Fruit fly (Drosophila melanogaster) whole organism, embryonic: ENCODE results near the gene Gr39a.

Experiments used
- Bgb ChIP-seq: fragments of 200-800 bp; sonication (Bioruptor generic); IDR thresholded peaks from 2 replicates; pipeline ENCODE4 v1.3.6; 2022; ENCODE audit warnings: missing biosample characterization, missing genetic modification characterization; ENCODE audit not compliant: partially characterized antibody
- CG11398 ChIP-seq: fragments of 200-800 bp; sonication (Bioruptor generic); optimal IDR thresholded peaks from 2 replicates; lab custom pipeline; 2016; ENCODE audit warnings: missing biosample characterization, missing genetic modification characterization
- CG11504 ChIP-seq: fragments of 200-800 bp; sonication (Bioruptor generic); optimal IDR thresholded peaks from 3 replicates; lab custom pipeline; 2019; ENCODE audit warnings: missing biosample characterization, mild to moderate bottlenecking, missing genetic modification characterization, moderate library complexity
- CG2199 ChIP-seq: fragments of 200-800 bp; sonication (Bioruptor generic); IDR thresholded peaks from 3 replicates; pipeline ENCODE4 v1.3.6; 2022; ENCODE audit warnings: missing biosample characterization, missing genetic modification characterization
- CG43689 ChIP-seq: fragments of 200-800 bp; sonication (Bioruptor generic); IDR thresholded peaks from 2 replicates; pipeline ENCODE4 v1.3.6; 2022; ENCODE audit warnings: missing biosample characterization, missing genetic modification characterization
- CG8290 ChIP-seq, 3 experiments: fragments of 200-800 bp; sonication (Bioruptor generic); optimal IDR thresholded peaks; 2 replicates each; lab custom pipeline; 2016 to 2019; ENCODE audit warnings: missing biosample characterization in 3 of 3, missing genetic modification characterization in 3 of 3, mild to moderate bottlenecking in 2 of 3, moderate library complexity in 1 of 3
- CG9437 ChIP-seq: fragments of 200-800 bp; sonication (Bioruptor generic); optimal IDR thresholded peaks from 2 replicates; lab custom pipeline; 2018; ENCODE audit warnings: missing biosample characterization, mild to moderate bottlenecking, missing genetic modification characterization
- D19B ChIP-seq: fragments of 200-800 bp; sonication (Bioruptor generic); optimal IDR thresholded peaks from 2 replicates; lab custom pipeline; 2017; ENCODE audit warnings: missing biosample characterization, mild to moderate bottlenecking, missing genetic modification characterization
- Dip3 ChIP-seq: fragments of 200-800 bp; sonication (Bioruptor generic); optimal IDR thresholded peaks from 3 replicates; lab custom pipeline; 2016; ENCODE audit warnings: missing biosample characterization, missing genetic modification characterization
- Ets65A ChIP-seq: fragments of 200-800 bp; sonication (Bioruptor generic); peaks from one replicate; lab custom pipeline; 2016; ENCODE audit warnings: missing biosample characterization, missing genetic modification characterization
- Fer1 ChIP-seq: fragments of 200-800 bp; sonication (Bioruptor generic); optimal IDR thresholded peaks from 2 replicates; lab custom pipeline; 2017; ENCODE audit warnings: missing biosample characterization, mild to moderate bottlenecking, missing genetic modification characterization
- GATAe ChIP-seq: fragments of 200-800 bp; sonication (Bioruptor generic); conservative IDR thresholded peaks from 2 replicates; pipeline ENCODE4 v1.3.6; 2022; ENCODE audit warnings: missing biosample characterization, missing genetic modification characterization
- Hey ChIP-seq: fragments of 200-800 bp; sonication (Bioruptor generic); optimal IDR thresholded peaks from 3 replicates; lab custom pipeline; 2018; ENCODE audit warnings: missing biosample characterization, mild to moderate bottlenecking, missing genetic modification characterization
- HmgZ ChIP-seq: fragments of 200-800 bp; sonication (Bioruptor generic); optimal IDR thresholded peaks from 2 replicates; lab custom pipeline; 2018; ENCODE audit warnings: missing biosample characterization, mild to moderate bottlenecking, missing genetic modification characterization
- Hr78 ChIP-seq, 2 experiments: fragments of 200-800 bp in 1 of 2; fragments of >200 bp in 1 of 2; sonication (Bioruptor generic) in 1 of 2; optimal IDR thresholded peaks; 2 replicates each; lab custom pipeline; 2017 to 2019; ENCODE audit warnings: missing biosample characterization in 2 of 2, missing genetic modification characterization in 2 of 2, mild to moderate bottlenecking in 1 of 2, moderate library complexity in 1 of 2
- Lim3 ChIP-seq: fragments of 200-800 bp; sonication (Bioruptor generic); IDR thresholded peaks from 2 replicates; pipeline ENCODE4 v1.3.6; 2022; ENCODE audit warnings: missing biosample characterization, missing genetic modification characterization
- Med ChIP-seq: fragments of 200-800 bp; sonication (Bioruptor generic); peaks from one replicate; lab custom pipeline; 2016; ENCODE audit warnings: missing biosample characterization, missing genetic modification characterization, mild to moderate bottlenecking, inconsistent platforms, moderate library complexity
- Meics ChIP-seq: fragments of 200-800 bp; sonication (Bioruptor generic); optimal IDR thresholded peaks from 2 replicates; lab custom pipeline; 2017; ENCODE audit warnings: missing biosample characterization, mild to moderate bottlenecking, missing genetic modification characterization
- NFAT ChIP-seq: fragments of 200-800 bp; sonication (Bioruptor generic); IDR thresholded peaks from 2 replicates; pipeline ENCODE4 v1.3.6; 2022; ENCODE audit warnings: missing biosample characterization, missing genetic modification characterization
- Nf-YB ChIP-seq: fragments of 200-800 bp; sonication (Bioruptor generic); optimal IDR thresholded peaks from 3 replicates; lab custom pipeline; 2019; ENCODE audit warnings: missing biosample characterization, mild to moderate bottlenecking, missing genetic modification characterization, moderate library complexity
- Rfx ChIP-seq: fragments of 200-800 bp; sonication (Bioruptor generic); IDR thresholded peaks from 2 replicates; pipeline ENCODE4 v1.3.6; 2022; ENCODE audit warnings: missing biosample characterization, missing genetic modification characterization
- Trl ChIP-seq, 3 experiments: fragments of >200 bp in 2 of 3; fragments of 200-800 bp in 1 of 3; sonication (Bioruptor generic) in 1 of 3; optimal IDR thresholded peaks; 2 replicates in 1 of 3; 3 replicates in 2 of 3; lab custom pipeline; 2016 to 2017; ENCODE audit warnings: missing biosample characterization in 1 of 3, missing genetic modification characterization in 1 of 3
- cad ChIP-seq: fragments of >200 bp; optimal IDR thresholded peaks from 2 replicates; lab custom pipeline; 2017; ENCODE audit warnings: missing biosample characterization, missing genetic modification characterization
- cato ChIP-seq: fragments of 200-800 bp; sonication (Bioruptor generic); optimal IDR thresholded peaks from 2 replicates; lab custom pipeline; 2016; ENCODE audit warnings: missing biosample characterization, missing genetic modification characterization, borderline replicate concordance
- chinmo ChIP-seq: fragments of 200-800 bp; sonication (Bioruptor generic); IDR thresholded peaks from 4 replicates; pipeline ENCODE4 v1.3.6; 2022; ENCODE audit warnings: missing biosample characterization, missing genetic modification characterization; ENCODE audit not compliant: partially characterized antibody
- chn ChIP-seq: fragments of 200-800 bp; sonication (Bioruptor generic); optimal IDR thresholded peaks from 2 replicates; lab custom pipeline; 2016; ENCODE audit warnings: missing biosample characterization, missing genetic modification characterization
- eve ChIP-seq, 2 experiments: fragments of >200 bp; optimal IDR thresholded peaks; 2 replicates each; lab custom pipeline; 2017; ENCODE audit warnings: missing biosample characterization in 2 of 2, missing genetic modification characterization in 2 of 2
- exex ChIP-seq: fragments of 200-800 bp; sonication (Bioruptor generic); optimal IDR thresholded peaks from 4 replicates; lab custom pipeline; 2018; ENCODE audit warnings: missing biosample characterization, mild to moderate bottlenecking, missing genetic modification characterization, moderate library complexity
- gcm ChIP-seq: fragments of 200-800 bp; sonication (Bioruptor generic); optimal IDR thresholded peaks from 2 replicates; lab custom pipeline; 2019; ENCODE audit warnings: missing biosample characterization, mild to moderate bottlenecking, missing genetic modification characterization, moderate library complexity
- gem ChIP-seq: fragments of 200-800 bp; sonication (Bioruptor generic); optimal IDR thresholded peaks from 2 replicates; lab custom pipeline; 2019; ENCODE audit warnings: missing biosample characterization, mild to moderate bottlenecking, missing genetic modification characterization, moderate library complexity
- hth ChIP-seq: fragments of >200 bp; optimal IDR thresholded peaks from 2 replicates; lab custom pipeline; 2017; ENCODE audit warnings: inconsistent platforms
- ind ChIP-seq: fragments of 200-800 bp; sonication (Bioruptor generic); optimal IDR thresholded peaks from 3 replicates; lab custom pipeline; 2016; ENCODE audit warnings: missing biosample characterization, missing genetic modification characterization
- inv ChIP-seq: fragments of 200-800 bp; sonication (Bioruptor generic); IDR thresholded peaks from 2 replicates; pipeline ENCODE4 v1.3.6; 2022; ENCODE audit warnings: missing biosample characterization, missing genetic modification characterization; ENCODE audit not compliant: partially characterized antibody
- kay ChIP-seq: fragments of 200-800 bp; sonication (Bioruptor generic); optimal IDR thresholded peaks from 2 replicates; lab custom pipeline; 2016; ENCODE audit warnings: missing biosample characterization, missing genetic modification characterization
- kni ChIP-seq: fragments of 200-800 bp; sonication (Bioruptor generic); optimal IDR thresholded peaks from 3 replicates; lab custom pipeline; 2017; ENCODE audit warnings: mild to moderate bottlenecking, missing biosample characterization, missing genetic modification reagents, missing genetic modification characterization
- lab ChIP-seq: fragments of 200-800 bp; sonication (Bioruptor generic); optimal IDR thresholded peaks from 3 replicates; lab custom pipeline; 2017; ENCODE audit warnings: missing biosample characterization, missing genetic modification characterization, mild to moderate bottlenecking, moderate library complexity, missing genetic modification reagents
- lilli ChIP-seq: fragments of 200-800 bp; sonication (Bioruptor generic); optimal IDR thresholded peaks from 3 replicates; lab custom pipeline; 2016; ENCODE audit warnings: missing biosample characterization, missing genetic modification characterization
- mirr ChIP-seq: fragments of 200-800 bp; sonication (Bioruptor generic); optimal IDR thresholded peaks from 3 replicates; lab custom pipeline; 2018; ENCODE audit warnings: missing biosample characterization, mild to moderate bottlenecking, missing genetic modification characterization
- nom ChIP-seq: fragments of 200-800 bp; sonication (Bioruptor generic); optimal IDR thresholded peaks from 2 replicates; lab custom pipeline; 2017; ENCODE audit warnings: missing biosample characterization, missing genetic modification characterization, mild to moderate bottlenecking, moderate library complexity, missing genetic modification reagents
- onecut ChIP-seq: fragments of 200-800 bp; sonication (Bioruptor generic); IDR thresholded peaks from 2 replicates; pipeline ENCODE4 v1.3.6; 2022; ENCODE audit warnings: missing biosample characterization, missing genetic modification characterization
- repo ChIP-seq: fragments of 200-800 bp; sonication (Bioruptor generic); optimal IDR thresholded peaks from 2 replicates; lab custom pipeline; 2016; ENCODE audit warnings: missing biosample characterization, missing genetic modification characterization
- sens ChIP-seq: fragments of 200-800 bp; sonication (Bioruptor generic); peaks from one replicate; lab custom pipeline; 2016; ENCODE audit warnings: missing biosample characterization, missing genetic modification characterization
- seq ChIP-seq: fragments of 200-800 bp; sonication (Bioruptor generic); IDR thresholded peaks from 2 replicates; pipeline ENCODE4 v1.3.6; 2022; ENCODE audit warnings: missing biosample characterization, missing genetic modification characterization
- sob ChIP-seq: fragments of 200-800 bp; sonication (Bioruptor generic); IDR thresholded peaks from 2 replicates; pipeline ENCODE4 v1.3.6; 2022; ENCODE audit warnings: missing biosample characterization, missing genetic modification characterization
- tup ChIP-seq: fragments of 200-800 bp; sonication (Bioruptor generic); optimal IDR thresholded peaks from 2 replicates; lab custom pipeline; 2016; ENCODE audit warnings: missing biosample characterization, mild to moderate bottlenecking, missing genetic modification characterization, moderate library complexity
- zfh1 ChIP-seq: fragments of 200-800 bp; sonication (Bioruptor generic); IDR thresholded peaks from 3 replicates; pipeline ENCODE4 v1.3.6; 2022; ENCODE audit warnings: missing biosample characterization, missing genetic modification characterization

Gene Gr39a

DNA sequence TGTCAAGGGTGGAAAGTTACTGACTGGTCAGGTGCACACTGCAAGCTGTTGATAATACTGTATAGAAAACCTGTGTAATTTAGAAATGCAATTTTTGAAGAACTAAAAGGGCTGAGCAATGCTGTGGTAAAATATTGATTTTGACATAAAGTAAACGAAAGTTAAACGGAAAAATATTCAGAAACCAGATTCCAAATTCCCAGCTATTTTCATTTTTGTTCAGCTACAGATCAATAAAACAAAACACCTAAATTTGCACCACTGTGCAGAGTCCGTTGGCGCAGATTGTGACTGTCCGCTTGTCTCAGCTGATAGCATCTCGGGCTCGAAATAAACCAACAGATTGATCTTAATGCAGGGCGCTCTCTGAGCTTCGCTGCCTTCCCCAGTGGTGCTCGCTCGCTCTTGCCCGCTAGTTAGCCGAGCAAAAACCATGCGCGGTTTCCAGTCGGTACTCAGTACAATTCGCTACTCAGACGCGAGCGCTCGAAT lies 23.4 kb downstream of the Gr39a start, which contains the start of gene CG46314 (continued):
- no peak for TF ChIP-seq Lim3
- peak; percentile 34 for TF ChIP-seq mirr
- TF ChIP-seq CG11504 = peak; percentile 48
- no peak for TF ChIP-seq cad (GFP tag; lab: Kevin White, UChicago)
- TF ChIP-seq Fer1 = peak; percentile 30
- TF ChIP-seq kay (GFP tag; lab: Kevin White, UChicago) = no peak
- TF ChIP-seq gcm = no peak
- no peak for TF ChIP-seq HmgZ
- TF ChIP-seq Trl (optimal IDR thresholded peaks at IDR 0.05; lab: Kevin White, UChicago) = peak; percentile 40 to 67
- TF ChIP-seq Trl (GFP tag; optimal IDR thresholded peaks at IDR 0.05; lab: Kevin White, UChicago) = no peak
- peak; percentile 24; the same call in 1 of the 2 replicates for TF ChIP-seq Bgb (GFP tag; lab: Robert Waterston, UW)
- TF ChIP-seq Rfx (GFP tag; lab: Robert Waterston, UW) = 0 out of 2 replicates have a peak, but pooled peaks have one; percentile 33
- TF ChIP-seq gem (tag; lab: Kevin White, UChicago) = peak; percentile 4
- peak; percentile 6 for TF ChIP-seq D19B (GFP tag; lab: Kevin White, UChicago)
- TF ChIP-seq Med (GFP tag; lab: Kevin White, UChicago) = peak; percentile 77
- peak; percentile 64 for TF ChIP-seq nom
- TF ChIP-seq, all 482 proteins: peak for 48

- no peak for TF ChIP-seq Rfx (GFP tag; lab: Robert Waterston, UW)
- TF ChIP-seq tup (GFP tag; lab: Kevin White, UChicago) = no peak
- peak in 1 of 2 experiments; percentile 51 for TF ChIP-seq eve (GFP tag; optimal IDR thresholded peaks at IDR 0.05; lab: Kevin White, UChicago)
- peak; percentile 89; the same call in 3 of the 4 replicates for TF ChIP-seq chinmo (GFP tag; lab: Robert Waterston, UW)
- peak; percentile 86 for TF ChIP-seq onecut (GFP tag; lab: Robert Waterston, UW)
- TF ChIP-seq kni (GFP tag; lab: Kevin White, UChicago) = no peak
- no peak for TF ChIP-seq seq (GFP tag; lab: Robert Waterston, UW)
- TF ChIP-seq cato (GFP tag; lab: Kevin White, UChicago) = no peak
- no peak for TF ChIP-seq Med (GFP tag; lab: Kevin White, UChicago)
- TF ChIP-seq lab (GFP tag; lab: Kevin White, UChicago) = no peak
- no peak for TF ChIP-seq CG9437 (GFP tag; lab: Kevin White, UChicago)
- peak; percentile 29 for TF ChIP-seq sens (GFP tag; lab: Kevin White, UChicago)
- no peak for TF ChIP-seq kay (GFP tag; lab: Kevin White, UChicago)
These were observed 26.2 kb downstream of the Gr39a start for dm6 chr2L:21316716-21317115.

DNA sequence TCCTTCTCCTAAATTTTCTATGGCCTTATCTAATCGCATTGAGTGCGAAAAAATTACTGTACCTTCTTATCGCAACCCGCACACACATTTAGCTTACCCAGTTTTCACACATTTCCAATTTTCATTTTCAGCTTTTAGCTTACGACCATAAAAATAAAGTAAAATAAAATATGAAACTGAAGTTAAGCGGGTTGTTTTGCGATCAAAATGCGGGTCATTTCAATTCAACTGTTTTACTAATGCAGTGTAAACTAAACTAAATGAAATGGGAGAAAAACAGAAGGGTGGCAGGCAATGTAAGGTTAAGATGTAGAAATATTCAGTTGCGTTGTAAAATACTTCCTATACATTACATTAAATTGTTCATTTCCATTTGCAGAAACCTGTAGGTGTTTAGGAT lies 31.6 kb downstream of the Gr39a start:
- TF ChIP-seq GATAe (GFP tag; lab: Robert Waterston, UW) (peak; percentile 78), repo (no peak), ind (GFP tag; lab: Kevin White, UChicago) (no peak), hth (no peak), Nf-YB (GFP tag; lab: Kevin White, UChicago) (no peak), lilli (no peak), gcm (peak; percentile 57), zfh1 (no peak), CG11398 (GFP tag; lab: Kevin White, UChicago) (no peak), CG43689 (no peak), exex (tag; lab: Kevin White, UChicago) (peak; percentile 25)

dm6 chr2L:21324438-21324890 lies 33.9 kb downstream of the Gr39a start:
- TF ChIP-seq Bgb (GFP tag; lab: Robert Waterston, UW) (peak; percentile 24; the same call in 1 of the 2 replicates), Dip3 (GFP tag; lab: Kevin White, UChicago) (no peak), chn (peak; percentile 30), Fer1 (peak; percentile 53), CG2199 (GFP tag; lab: Robert Waterston, UW) (peak; percentile 88), inv (GFP tag; lab: Robert Waterston, UW) (no peak), Hr78 (GFP tag; optimal IDR thresholded peaks at IDR 0.05; lab: Kevin White, UChicago) (peak in 1 of 2 experiments; percentile 50), CG8290 (GFP tag; optimal IDR thresholded peaks at IDR 0.05; lab: Kevin White, UChicago) (no peak), CG8290 (tag; optimal IDR thresholded peaks at IDR 0.05; lab: Kevin White, UChicago) (peak in 1 of 2 experiments; percentile 39), NFAT (GFP tag; lab: Robert Waterston, UW) (no peak), Ets65A (GFP tag; lab: Kevin White, UChicago) (peak; percentile 81), Hey (tag; lab: Kevin White, UChicago) (peak; percentile 11), Meics (peak; percentile 21), sob (GFP tag; lab: Robert Waterston, UW) (peak; percentile 39; the same call in 1 of the 2 replicates)
